Fruit fly (Drosophila melanogaster) whole organism, pupa: ENCODE data around the gene CG7579.

Experiments used
- CG10348 ChIP-seq: fragments of 200-800 bp; sonication (Bioruptor generic); IDR thresholded peaks from 2 replicates; pipeline ENCODE4 v1.3.6; 2022; ENCODE audit warnings: missing biosample characterization, missing genetic modification characterization
- CG12605 ChIP-seq: fragments of 200-800 bp; sonication (Bioruptor generic); IDR thresholded peaks from 2 replicates; pipeline ENCODE4 v1.3.6; 2022; ENCODE audit warnings: missing biosample characterization, missing genetic modification characterization
- CG13204 ChIP-seq: fragments of 200-800 bp; sonication (Bioruptor generic); optimal IDR thresholded peaks from 2 replicates; lab custom pipeline; 2018; ENCODE audit warnings: missing biosample characterization, mild to moderate bottlenecking, missing genetic modification characterization, moderate library complexity
- CG15710 ChIP-seq: fragments of 200-800 bp; sonication (Bioruptor generic); optimal IDR thresholded peaks from 2 replicates; lab custom pipeline; 2018; ENCODE audit warnings: missing biosample characterization, mild to moderate bottlenecking, missing genetic modification characterization, moderate library complexity
- CG17806 ChIP-seq: fragments of 200-800 bp; sonication (Bioruptor generic); optimal IDR thresholded peaks from 2 replicates; lab custom pipeline; 2018; ENCODE audit warnings: missing biosample characterization, mild to moderate bottlenecking, missing genetic modification characterization, moderate library complexity
- CG32121 ChIP-seq: fragments of 200-800 bp; sonication (Bioruptor generic); IDR thresholded peaks from 2 replicates; pipeline ENCODE4 v1.3.6; 2022; ENCODE audit warnings: missing biosample characterization, missing genetic modification characterization
- CG34367 ChIP-seq: fragments of 200-800 bp; sonication (Bioruptor generic); optimal IDR thresholded peaks from 2 replicates; lab custom pipeline; 2018; ENCODE audit warnings: missing biosample characterization, mild to moderate bottlenecking, missing genetic modification characterization
- CG4496 ChIP-seq: fragments of 200-800 bp; sonication (Bioruptor generic); IDR thresholded peaks from 3 replicates; pipeline ENCODE4 v1.3.6; 2022; ENCODE audit warnings: missing biosample characterization, missing genetic modification characterization
- CG8159 ChIP-seq: fragments of 200-800 bp; sonication (Bioruptor generic); optimal IDR thresholded peaks from 3 replicates; lab custom pipeline; 2018; ENCODE audit warnings: missing biosample characterization, mild to moderate bottlenecking, missing genetic modification characterization, moderate library complexity
- CG8301 ChIP-seq: fragments of 200-800 bp; sonication (Bioruptor generic); optimal IDR thresholded peaks from 2 replicates; lab custom pipeline; 2018; ENCODE audit warnings: missing biosample characterization, mild to moderate bottlenecking, missing genetic modification characterization
- CG9948 ChIP-seq: fragments of 200-800 bp; sonication (Bioruptor generic); optimal IDR thresholded peaks from 2 replicates; lab custom pipeline; 2018; ENCODE audit warnings: missing biosample characterization, mild to moderate bottlenecking, missing genetic modification characterization, moderate library complexity
- EcR ChIP-seq: fragments of 200-800 bp; sonication (Bioruptor generic); optimal IDR thresholded peaks from 3 replicates; lab custom pipeline; 2019; ENCODE audit warnings: missing biosample characterization, missing genetic modification characterization, mild to moderate bottlenecking, moderate library complexity, missing genetic modification reagents
- Ets98B ChIP-seq: fragments of 200-800 bp; sonication (Bioruptor generic); IDR thresholded peaks from 2 replicates; pipeline ENCODE4 v1.3.6; 2022; ENCODE audit warnings: missing biosample characterization, missing genetic modification characterization
- Pif1A ChIP-seq: fragments of 200-800 bp; sonication (Bioruptor generic); optimal IDR thresholded peaks from 3 replicates; lab custom pipeline; 2016; ENCODE audit warnings: missing biosample characterization, missing genetic modification characterization
- Pif1B ChIP-seq: fragments of 200-800 bp; sonication (Bioruptor generic); optimal IDR thresholded peaks from 3 replicates; lab custom pipeline; 2016; ENCODE audit warnings: missing biosample characterization, missing genetic modification characterization
- Snoo ChIP-seq: fragments of 200-800 bp; sonication (Bioruptor generic); optimal IDR thresholded peaks from 3 replicates; lab custom pipeline; 2017; ENCODE audit warnings: missing biosample characterization, mild to moderate bottlenecking, missing genetic modification characterization, inconsistent platforms
- rn ChIP-seq: fragments of 200-800 bp; sonication (Bioruptor generic); IDR thresholded peaks from 2 replicates; pipeline ENCODE4 v1.3.6; 2022; ENCODE audit warnings: missing biosample characterization, missing genetic modification characterization

The CG7579 gene

dm6 chr3L:15636359-15636758, 46.9 kb downstream of the CG7579 start:
- TF ChIP-seq CG9948, result no peak
- TF ChIP-seq CG10348 (GFP tag; lab: Robert Waterston, UW), result no peak
- peak; percentile 1 for TF ChIP-seq EcR

dm6 chr3L:15634368-15635075, 48.7 kb downstream of the CG7579 start:
- no peak for TF ChIP-seq CG4496 (GFP tag; lab: Robert Waterston, UW)
- TF ChIP-seq CG17806 (tag; lab: Kevin White, UChicago), result no peak

- TF ChIP-seq CG34367 (tag; lab: Kevin White, UChicago), result no peak
- TF ChIP-seq rn (GFP tag; lab: Robert Waterston, UW), result no peak
- no peak for TF ChIP-seq CG4496 (GFP tag; lab: Robert Waterston, UW)
- TF ChIP-seq EcR, result no peak
- TF ChIP-seq CG8159 (tag; lab: Kevin White, UChicago), result no peak
- TF ChIP-seq CG12605 (GFP tag; lab: Robert Waterston, UW), result no peak
- TF ChIP-seq Pif1A (GFP tag; lab: Kevin White, UChicago), result no peak
- no peak for TF ChIP-seq CG15710
- TF ChIP-seq CG17806 (tag; lab: Kevin White, UChicago), result no peak
- no peak for TF ChIP-seq CG32121
- TF ChIP-seq Ets98B (GFP tag; lab: Robert Waterston, UW), result no peak
- TF ChIP-seq Snoo (tag; lab: Kevin White, UChicago), result no peak
- no peak for TF ChIP-seq CG8301 (tag; lab: Kevin White, UChicago)
- TF ChIP-seq Pif1B (GFP tag; lab: Kevin White, UChicago), result no peak
- no peak for TF ChIP-seq CG13204
Observed at dm6 chr3L:15632653-15633052, 50.6 kb downstream of the CG7579 start.
